Fruit fly (Drosophila melanogaster) S2 (cell line): ENCODE results near the gene CG4907.

Source experiments
- CG8478 ChIP-seq: fragments of >200 bp; optimal IDR thresholded peaks from 2 replicates; lab custom pipeline; 2018
- CTCF ChIP-seq, 2 experiments: fragments of >200 bp; optimal IDR thresholded peaks; 2 replicates each; lab custom pipeline; 2018

- TF ChIP-seq CTCF (optimal IDR thresholded peaks at IDR 0.05; lab: Kevin White, UChicago) (no peak), CG8478 (no peak)
Observed at dm6 chr3R:22690311-22690710, 20.3 kb downstream of the CG4907 start, which contains the start of the genes wfs1 and Nup133.
